Fruit fly (Drosophila melanogaster) whole organism, embryonic: ENCODE measurements around the gene CG14669.

Source experiments
- Asciz ChIP-seq: fragments of 200-800 bp; sonication (Bioruptor generic); optimal IDR thresholded peaks from 2 replicates; lab custom pipeline; 2017; ENCODE audit warnings: missing biosample characterization, mild to moderate bottlenecking, missing genetic modification characterization, missing genetic modification reagents
- Atf6 ChIP-seq: fragments of 200-800 bp; sonication (Bioruptor generic); IDR thresholded peaks from 2 replicates; pipeline ENCODE4 v1.3.6; 2022; ENCODE audit warnings: missing biosample characterization, missing genetic modification characterization
- Awh ChIP-seq: fragments of 200-800 bp; sonication (Bioruptor generic); IDR thresholded peaks from 2 replicates; pipeline ENCODE4, ENCODE4 v1.3.6; 2022; ENCODE audit warnings: missing biosample characterization, missing genetic modification characterization
- B-H2 ChIP-seq: fragments of 200-800 bp; sonication (Bioruptor generic); optimal IDR thresholded peaks from 2 replicates; lab custom pipeline; 2018; ENCODE audit warnings: missing biosample characterization, mild to moderate bottlenecking, missing genetic modification characterization
- CG12236 ChIP-seq: fragments of 200-800 bp; sonication (Bioruptor generic); optimal IDR thresholded peaks from 2 replicates; lab custom pipeline; 2016; ENCODE audit warnings: missing biosample characterization, missing genetic modification characterization
- CG1233 ChIP-seq: fragments of 200-800 bp; sonication (Bioruptor generic); optimal IDR thresholded peaks from 4 replicates; lab custom pipeline; 2018; ENCODE audit warnings: missing biosample characterization, mild to moderate bottlenecking, missing genetic modification characterization
- CG12659 ChIP-seq: fragments of 200-800 bp; sonication (Bioruptor generic); optimal IDR thresholded peaks from 3 replicates; lab custom pipeline; 2017; ENCODE audit warnings: mild to moderate bottlenecking, missing biosample characterization, missing genetic modification reagents, missing genetic modification characterization
- CG13287 ChIP-seq: fragments of 200-800 bp; sonication (Bioruptor generic); IDR thresholded peaks from 2 replicates; pipeline ENCODE4 v1.3.6; 2022; ENCODE audit warnings: missing biosample characterization, missing genetic modification characterization; ENCODE audit not compliant: partially characterized antibody
- CG14014 ChIP-seq: fragments of 200-800 bp; sonication (Bioruptor generic); IDR thresholded peaks from 2 replicates; pipeline ENCODE4 v1.3.6; 2022; ENCODE audit warnings: missing biosample characterization, missing genetic modification characterization
- CG15269 ChIP-seq: fragments of 200-800 bp; sonication (Bioruptor generic); optimal IDR thresholded peaks from 2 replicates; lab custom pipeline; 2018; ENCODE audit warnings: missing biosample characterization, mild to moderate bottlenecking, missing genetic modification characterization, moderate library complexity
- CG15696 ChIP-seq: fragments of 200-800 bp; sonication (Bioruptor generic); optimal IDR thresholded peaks from 2 replicates; lab custom pipeline; 2019; ENCODE audit warnings: missing biosample characterization, mild to moderate bottlenecking, missing genetic modification characterization, moderate library complexity
- CG17385 ChIP-seq: fragments of 200-800 bp; sonication (Bioruptor generic); optimal IDR thresholded peaks from 3 replicates; lab custom pipeline; 2018; ENCODE audit warnings: missing biosample characterization, mild to moderate bottlenecking, missing genetic modification characterization
- CG1792 ChIP-seq: fragments of 200-800 bp; sonication (Bioruptor generic); optimal IDR thresholded peaks from 2 replicates; lab custom pipeline; 2016; ENCODE audit warnings: missing biosample characterization, missing genetic modification characterization
- CG32532 ChIP-seq: fragments of 200-800 bp; sonication (Bioruptor generic); IDR thresholded peaks from 2 replicates; pipeline ENCODE4 v1.3.6; 2022; ENCODE audit warnings: missing biosample characterization, missing genetic modification characterization
- CG7556 ChIP-seq: fragments of 200-800 bp; sonication (Bioruptor generic); optimal IDR thresholded peaks from 2 replicates; lab custom pipeline; 2017; ENCODE audit warnings: missing biosample characterization, mild to moderate bottlenecking, missing genetic modification characterization
- CG9215 ChIP-seq: fragments of 200-800 bp; sonication (Bioruptor generic); IDR thresholded peaks from 2 replicates; pipeline ENCODE4 v1.3.6; 2022; ENCODE audit warnings: missing biosample characterization, missing genetic modification characterization
- CG9932 ChIP-seq: fragments of 200-800 bp; sonication (Bioruptor generic); IDR thresholded peaks from 2 replicates; pipeline ENCODE4 v1.3.6; 2022; ENCODE audit warnings: missing biosample characterization, missing genetic modification characterization
- CkIIα-i1 ChIP-seq: fragments of 200-800 bp; sonication (Bioruptor generic); IDR thresholded peaks from 2 replicates; pipeline ENCODE4 v1.3.6; 2022; ENCODE audit warnings: missing biosample characterization, missing genetic modification characterization
- H15 ChIP-seq: fragments of 200-800 bp; sonication (Bioruptor generic); IDR thresholded peaks from 3 replicates; pipeline ENCODE4 v1.3.6; 2022; ENCODE audit warnings: missing biosample characterization, missing genetic modification characterization
- H2.0 ChIP-seq: fragments of 200-800 bp; sonication (Bioruptor generic); IDR thresholded peaks from 2 replicates; pipeline ENCODE4 v1.3.6; 2022; ENCODE audit warnings: missing biosample characterization, missing genetic modification characterization
- HmgZ ChIP-seq: fragments of 200-800 bp; sonication (Bioruptor generic); optimal IDR thresholded peaks from 2 replicates; lab custom pipeline; 2018; ENCODE audit warnings: missing biosample characterization, mild to moderate bottlenecking, missing genetic modification characterization
- MBD-R2 ChIP-seq: fragments of 200-800 bp; sonication (Bioruptor generic); IDR thresholded peaks from 2 replicates; pipeline ENCODE4 v1.3.6; 2022; ENCODE audit warnings: missing biosample characterization, missing genetic modification characterization
- Myb ChIP-seq: fragments of 200-800 bp; sonication (Bioruptor generic); optimal IDR thresholded peaks from 2 replicates; lab custom pipeline; 2016; ENCODE audit warnings: missing biosample characterization, missing genetic modification characterization
- Oli ChIP-seq: fragments of 200-800 bp; sonication (Bioruptor generic); optimal IDR thresholded peaks from 2 replicates; lab custom pipeline; 2018; ENCODE audit warnings: missing biosample characterization, mild to moderate bottlenecking, missing genetic modification characterization, moderate library complexity
- Ptx1 ChIP-seq: fragments of 200-800 bp; sonication (Bioruptor generic); IDR thresholded peaks from 2 replicates; pipeline ENCODE4 v1.3.6; 2022; ENCODE audit warnings: missing biosample characterization, missing genetic modification characterization
- Ravus ChIP-seq: fragments of 200-800 bp; sonication (Bioruptor generic); IDR thresholded peaks from 2 replicates; pipeline ENCODE4 v1.3.6; 2022; ENCODE audit warnings: missing biosample characterization, missing genetic modification characterization
- Rfx ChIP-seq: fragments of 200-800 bp; sonication (Bioruptor generic); IDR thresholded peaks from 2 replicates; pipeline ENCODE4 v1.3.6; 2022; ENCODE audit warnings: missing biosample characterization, missing genetic modification characterization
- Side ChIP-seq: fragments of 200-800 bp; sonication (Bioruptor generic); optimal IDR thresholded peaks from 2 replicates; lab custom pipeline; 2016; ENCODE audit warnings: missing biosample characterization, missing genetic modification characterization
- Sry-β ChIP-seq: fragments of 200-800 bp; sonication (Bioruptor generic); optimal IDR thresholded peaks from 2 replicates; lab custom pipeline; 2018; ENCODE audit warnings: missing biosample characterization, mild to moderate bottlenecking, missing genetic modification characterization, moderate library complexity
- TFAM ChIP-seq: fragments of 200-800 bp; sonication (Bioruptor generic); optimal IDR thresholded peaks from 2 replicates; lab custom pipeline; 2017; ENCODE audit warnings: missing biosample characterization, missing genetic modification characterization, inconsistent platforms
- Vsx1 ChIP-seq: fragments of 200-800 bp; sonication (Bioruptor generic); optimal IDR thresholded peaks from 2 replicates; lab custom pipeline; 2017; ENCODE audit warnings: missing biosample characterization, mild to moderate bottlenecking, missing genetic modification characterization, missing genetic modification reagents
- Xrp1 ChIP-seq: fragments of 200-800 bp; sonication (Bioruptor generic); IDR thresholded peaks from 2 replicates; pipeline ENCODE4 v1.3.6; 2022; ENCODE audit warnings: missing biosample characterization, missing genetic modification characterization
- cg ChIP-seq: fragments of 200-800 bp; sonication (Bioruptor generic); optimal IDR thresholded peaks from 3 replicates; lab custom pipeline; 2019; ENCODE audit warnings: missing biosample characterization, mild to moderate bottlenecking, missing genetic modification characterization, moderate library complexity
- chif ChIP-seq, 2 experiments: fragments of 200-800 bp; sonication (Bioruptor generic); optimal IDR thresholded peaks; 3 replicates each; lab custom pipeline; 2016; ENCODE audit warnings: missing biosample characterization in 2 of 2, missing genetic modification characterization in 2 of 2
- fu2 ChIP-seq: fragments of 200-800 bp; sonication (Bioruptor generic); optimal IDR thresholded peaks from 2 replicates; lab custom pipeline; 2016; ENCODE audit warnings: missing biosample characterization, missing genetic modification characterization
- gce ChIP-seq: fragments of 200-800 bp; sonication (Bioruptor generic); IDR thresholded peaks from 3 replicates; pipeline ENCODE4 v1.3.6; 2022; ENCODE audit warnings: missing biosample characterization, missing genetic modification characterization
- kay ChIP-seq: fragments of 200-800 bp; sonication (Bioruptor generic); optimal IDR thresholded peaks from 2 replicates; lab custom pipeline; 2016; ENCODE audit warnings: missing biosample characterization, missing genetic modification characterization
- lbe ChIP-seq: fragments of 200-800 bp; sonication (Bioruptor generic); optimal IDR thresholded peaks from 2 replicates; lab custom pipeline; 2016; ENCODE audit warnings: missing biosample characterization, mild to moderate bottlenecking, missing genetic modification characterization
- lilli ChIP-seq: fragments of 200-800 bp; sonication (Bioruptor generic); optimal IDR thresholded peaks from 3 replicates; lab custom pipeline; 2016; ENCODE audit warnings: missing biosample characterization, missing genetic modification characterization
- lmd ChIP-seq: fragments of 200-800 bp; sonication (Bioruptor generic); IDR thresholded peaks from 2 replicates; pipeline ENCODE4 v1.3.6; 2022; ENCODE audit warnings: missing biosample characterization, missing genetic modification characterization
- lola ChIP-seq, 3 experiments: fragments of >200 bp in 2 of 3; fragments of 200-800 bp in 1 of 3; sonication (Bioruptor generic) in 1 of 3; optimal IDR thresholded peaks; 2 replicates each; lab custom pipeline; 2017 to 2019; ENCODE audit warnings: missing biosample characterization in 3 of 3, missing genetic modification characterization in 3 of 3, mild to moderate bottlenecking in 1 of 3, moderate library complexity in 1 of 3
- maf-S ChIP-seq: fragments of 200-800 bp; sonication (Bioruptor generic); optimal IDR thresholded peaks from 2 replicates; lab custom pipeline; 2016; ENCODE audit warnings: missing biosample characterization, missing genetic modification characterization
- pho ChIP-seq: fragments of 200-800 bp; sonication (Bioruptor generic); optimal IDR thresholded peaks from 2 replicates; lab custom pipeline; 2016; ENCODE audit warnings: missing biosample characterization, missing genetic modification characterization
- pnt ChIP-seq: fragments of 200-800 bp; sonication (Bioruptor generic); optimal IDR thresholded peaks from 3 replicates; lab custom pipeline; 2016; ENCODE audit warnings: missing biosample characterization, missing genetic modification characterization
- sob ChIP-seq: fragments of 200-800 bp; sonication (Bioruptor generic); IDR thresholded peaks from 2 replicates; pipeline ENCODE4 v1.3.6; 2022; ENCODE audit warnings: missing biosample characterization, missing genetic modification characterization
- ssp ChIP-seq: fragments of 200-800 bp; sonication (Bioruptor generic); IDR thresholded peaks from 2 replicates; pipeline ENCODE4 v1.3.6; 2022; ENCODE audit warnings: missing biosample characterization, missing genetic modification characterization
- tna ChIP-seq: fragments of 200-800 bp; sonication (Bioruptor generic); IDR thresholded peaks from 2 replicates; pipeline ENCODE4 v1.3.6; 2022; ENCODE audit warnings: missing biosample characterization, missing genetic modification characterization; ENCODE audit not compliant: partially characterized antibody
- trh ChIP-seq: fragments of 200-800 bp; sonication (Bioruptor generic); optimal IDR thresholded peaks from 2 replicates; lab custom pipeline; 2016; ENCODE audit warnings: missing biosample characterization, missing genetic modification characterization
- ttk ChIP-seq: fragments of 200-800 bp; sonication (Bioruptor generic); IDR thresholded peaks from 2 replicates; pipeline ENCODE4 v2.1.2; 2022; ENCODE audit warnings: missing biosample characterization, missing genetic modification characterization
- twi ChIP-seq: fragments of 200-800 bp; optimal IDR thresholded peaks from 2 replicates; lab custom pipeline; 2019; ENCODE audit warnings: missing biosample characterization, mild to moderate bottlenecking, missing genetic modification characterization, moderate library complexity
- tx ChIP-seq: fragments of 200-800 bp; sonication (Bioruptor generic); optimal IDR thresholded peaks from 2 replicates; lab custom pipeline; 2016; ENCODE audit warnings: missing biosample characterization, missing genetic modification characterization

The CG14669 gene

DNA sequence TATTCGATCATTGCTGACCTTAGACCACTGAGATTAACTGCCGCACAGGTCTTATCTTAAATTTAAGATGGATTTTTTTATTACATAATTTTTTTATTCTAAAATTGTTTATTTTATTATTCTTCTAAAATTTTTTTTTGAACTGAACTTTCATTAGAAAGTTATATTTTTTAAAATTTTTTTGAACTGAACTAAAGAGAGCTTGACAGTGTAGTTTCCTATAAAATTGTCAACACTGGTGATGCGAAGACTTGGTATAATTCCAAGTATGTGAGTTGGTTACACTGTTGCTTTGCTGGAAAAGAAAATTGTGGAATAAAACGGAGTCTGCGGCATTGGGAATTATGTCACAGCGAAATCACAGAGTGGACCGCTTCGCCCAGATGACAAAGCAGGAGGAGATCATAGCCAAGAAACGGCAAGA, 71.0 kb downstream of the CG14669 start, which contains the start of gene CG31550:
Gene CG31550, plus strand, starts transcription at position 249 of the 424 bp plus-strand sequence.
- peak; percentile 39 for TF ChIP-seq trh (GFP tag; lab: Kevin White, UChicago)
- peak; percentile 55 for TF ChIP-seq Atf6 (GFP tag; lab: Robert Waterston, UW)
- peak; percentile 86 for TF ChIP-seq Rfx
- no peak for TF ChIP-seq cg (GFP tag; lab: Kevin White, UChicago)
- TF ChIP-seq CG12236 (GFP tag; lab: Kevin White, UChicago) = no peak
- TF ChIP-seq CG7556 (GFP tag; lab: Kevin White, UChicago) = peak; percentile 55
- peak; percentile 78 for TF ChIP-seq MBD-R2
- TF ChIP-seq sob (GFP tag; lab: Robert Waterston, UW) = peak; percentile 84
- TF ChIP-seq Asciz = no peak
- TF ChIP-seq maf-S (GFP tag; lab: Kevin White, UChicago) = peak; percentile 21
- peak; percentile 72 for TF ChIP-seq ssp
- peak; percentile 74 for TF ChIP-seq H2.0 (GFP tag; lab: Robert Waterston, UW)
- TF ChIP-seq CG13287 (GFP tag; lab: Robert Waterston, UW) = peak; percentile 46; the same call in 1 of the 2 replicates
- peak; percentile 42 for TF ChIP-seq Sry-β (GFP tag; lab: Kevin White, UChicago)
- TF ChIP-seq pnt (GFP tag; lab: Kevin White, UChicago) = peak; percentile 34
- peak; percentile 76 for TF ChIP-seq CG15269 (tag; lab: Kevin White, UChicago)
- TF ChIP-seq Xrp1 (GFP tag; lab: Robert Waterston, UW) = peak; percentile 84
- peak; percentile 37 for TF ChIP-seq twi (tag; lab: Kevin White, UChicago)
- TF ChIP-seq kay (GFP tag; lab: Kevin White, UChicago) = no peak
- peak; percentile 87 for TF ChIP-seq Ptx1 (GFP tag; lab: Robert Waterston, UW)
- peak; percentile 86 for TF ChIP-seq CG32532 (GFP tag; lab: Robert Waterston, UW)
- TF ChIP-seq Oli (tag; lab: Kevin White, UChicago) = peak; percentile 43
- TF ChIP-seq CG9932 (GFP tag; lab: Robert Waterston, UW) = peak; percentile 90
- TF ChIP-seq CG15696 (tag; lab: Kevin White, UChicago) = peak; percentile 63
- TF ChIP-seq B-H2 = peak; percentile 44
- TF ChIP-seq fu2 (GFP tag; lab: Kevin White, UChicago) = peak; percentile 48
- peak; percentile 43 for TF ChIP-seq Ravus (GFP tag; lab: Robert Waterston, UW)
- 0 out of 3 replicates have a peak, but pooled peaks have one; percentile 44 for TF ChIP-seq gce
- peak; percentile 83 for TF ChIP-seq lmd (GFP tag; lab: Robert Waterston, UW)
- peak; percentile 76 for TF ChIP-seq CG12659 (GFP tag; lab: Kevin White, UChicago)
- TF ChIP-seq lola (GFP tag; optimal IDR thresholded peaks at IDR 0.05; lab: Kevin White, UChicago) = peak in 1 of 3 experiments; percentile 65
- no peak for TF ChIP-seq tna (GFP tag; lab: Robert Waterston, UW)
- TF ChIP-seq Myb (GFP tag; lab: Kevin White, UChicago) = peak; percentile 42
- peak; percentile 54; the same call in 1 of the 2 replicates for TF ChIP-seq CG9215 (GFP tag; lab: Robert Waterston, UW)
- TF ChIP-seq chif (GFP tag; optimal IDR thresholded peaks at IDR 0.05; lab: Kevin White, UChicago) = peak; percentile 28 to 44
- peak; percentile 72; the same call in 2 of the 3 replicates for TF ChIP-seq H15 (GFP tag; lab: Robert Waterston, UW)
- TF ChIP-seq HmgZ (tag; lab: Kevin White, UChicago) = peak; percentile 40
- peak; percentile 72 for TF ChIP-seq lilli (GFP tag; lab: Kevin White, UChicago)
- peak; percentile 18 for TF ChIP-seq CG1792
- TF ChIP-seq Side (GFP tag; lab: Kevin White, UChicago) = peak; percentile 27
- TF ChIP-seq TFAM (GFP tag; lab: Kevin White, UChicago) = no peak
- TF ChIP-seq pho (GFP tag; lab: Kevin White, UChicago) = peak; percentile 39
- TF ChIP-seq ttk = peak; percentile 60
- TF ChIP-seq CG1233 (GFP tag; lab: Kevin White, UChicago) = peak; percentile 58
- peak; percentile 25; the same call in 1 of the 2 replicates for TF ChIP-seq Awh (GFP tag; lab: Robert Waterston, UW)
- no peak for TF ChIP-seq Vsx1
- peak; percentile 77 for TF ChIP-seq CG14014 (GFP tag; lab: Robert Waterston, UW)
- TF ChIP-seq tx (GFP tag; lab: Kevin White, UChicago) = peak; percentile 14
- TF ChIP-seq CG17385 (GFP tag; lab: Kevin White, UChicago) = peak; percentile 65
- TF ChIP-seq CkIIα-i1 (GFP tag; lab: Robert Waterston, UW) = no peak
- peak; percentile 23 for TF ChIP-seq lbe (GFP tag; lab: Kevin White, UChicago)
